Worm (Caenorhabditis elegans): ENCODE results near the gene fbxa-114.

- TF ChIP-seq ztf-11 (tag; optimal IDR thresholded peaks at IDR 0.05) (no peak), nhr-10 (tag; optimal IDR thresholded peaks at IDR 0.05) (no peak)
These were observed 1.8 kb upstream of the fbxa-114 start for ce11 chrV:20199658-20200057.
